Fruit fly (Drosophila melanogaster): ENCODE measurements around the gene CG8833.
A peak's percentile ranks its signal among the peaks of the same experiment; 100 is the strongest.

- TF ChIP-seq Camta (GFP tag; optimal IDR thresholded peaks at IDR 0.05) (peak; percentile 90), pho (GFP tag; optimal IDR thresholded peaks at IDR 0.05) (peak; percentile 92), tio (GFP tag; optimal IDR thresholded peaks at IDR 0.05) (peak; percentile 95), cato (GFP tag; optimal IDR thresholded peaks at IDR 0.05; ENCODE audit: borderline replicate concordance) (peak; percentile 83), CG4360 (GFP tag; IDR thresholded peaks at IDR 0.05) (no peak), Bteb2 (GFP tag; optimal IDR thresholded peaks at IDR 0.05) (peak; percentile 91)
These were observed 9.8 kb upstream of the CG8833 start for dm6 chr3L:13938470-13939150.

Data from whole organism, embryonic.